Fruit fly (Drosophila melanogaster) whole organism, embryonic: ENCODE measurements around the gene CG12096.

Experiments used
- ATbp ChIP-seq: fragments of 200-800 bp; sonication (Bioruptor generic); optimal IDR thresholded peaks from 2 replicates; lab custom pipeline; 2017; ENCODE audit warnings: missing biosample characterization, mild to moderate bottlenecking, missing genetic modification characterization, missing genetic modification reagents
- Asciz ChIP-seq: fragments of 200-800 bp; sonication (Bioruptor generic); optimal IDR thresholded peaks from 2 replicates; lab custom pipeline; 2017; ENCODE audit warnings: missing biosample characterization, mild to moderate bottlenecking, missing genetic modification characterization, missing genetic modification reagents
- Atf-2 ChIP-seq: fragments of 200-800 bp; sonication (Bioruptor generic); optimal IDR thresholded peaks from 2 replicates; lab custom pipeline; 2016; ENCODE audit warnings: missing biosample characterization, missing genetic modification characterization
- Bteb2 ChIP-seq: fragments of 200-800 bp; sonication (Bioruptor generic); optimal IDR thresholded peaks from 2 replicates; lab custom pipeline; 2016; ENCODE audit warnings: missing biosample characterization, missing genetic modification characterization
- C15 ChIP-seq: fragments of 200-800 bp; sonication (Bioruptor generic); IDR thresholded peaks from 3 replicates; pipeline ENCODE4 v1.3.6; 2022; ENCODE audit warnings: missing biosample characterization, missing genetic modification characterization
- CG12219 ChIP-seq: fragments of 200-800 bp; sonication (Bioruptor generic); optimal IDR thresholded peaks from 3 replicates; lab custom pipeline; 2018; ENCODE audit warnings: missing biosample characterization, mild to moderate bottlenecking, missing genetic modification characterization
- CG1233 ChIP-seq: fragments of 200-800 bp; sonication (Bioruptor generic); optimal IDR thresholded peaks from 4 replicates; lab custom pipeline; 2018; ENCODE audit warnings: missing biosample characterization, mild to moderate bottlenecking, missing genetic modification characterization
- CG12744 ChIP-seq: fragments of 200-800 bp; sonication (Bioruptor generic); optimal IDR thresholded peaks from 2 replicates; lab custom pipeline; 2016; ENCODE audit warnings: missing biosample characterization, missing genetic modification characterization
- CG14050 ChIP-seq: fragments of 200-800 bp; sonication (Bioruptor generic); IDR thresholded peaks from 3 replicates; pipeline ENCODE4 v1.3.6; 2022; ENCODE audit warnings: missing biosample characterization, missing genetic modification characterization
- CG15011 ChIP-seq: fragments of 200-800 bp; sonication (Bioruptor generic); optimal IDR thresholded peaks from 3 replicates; lab custom pipeline; 2018; ENCODE audit warnings: missing biosample characterization, mild to moderate bottlenecking, missing genetic modification characterization
- CG15073 ChIP-seq: fragments of 200-800 bp; sonication (Bioruptor generic); optimal IDR thresholded peaks from 2 replicates; lab custom pipeline; 2016; ENCODE audit warnings: missing biosample characterization, missing genetic modification characterization
- CG17361 ChIP-seq: fragments of 200-800 bp; sonication (Bioruptor generic); IDR thresholded peaks from 3 replicates; pipeline ENCODE4 v1.3.6; 2022; ENCODE audit warnings: missing biosample characterization, missing genetic modification characterization
- CG18764 ChIP-seq: fragments of 200-800 bp; sonication (Bioruptor generic); optimal IDR thresholded peaks from 3 replicates; lab custom pipeline; 2016; ENCODE audit warnings: missing biosample characterization, missing genetic modification characterization
- CG3163 ChIP-seq: fragments of 200-800 bp; sonication (Bioruptor generic); optimal IDR thresholded peaks from 3 replicates; lab custom pipeline; 2016; ENCODE audit warnings: missing biosample characterization, missing genetic modification characterization
- CG3838 ChIP-seq: fragments of 200-800 bp; sonication (Bioruptor generic); optimal IDR thresholded peaks from 3 replicates; lab custom pipeline; 2016; ENCODE audit warnings: missing biosample characterization, missing genetic modification characterization
- CG4328 ChIP-seq: fragments of 200-800 bp; sonication (Bioruptor generic); optimal IDR thresholded peaks from 3 replicates; lab custom pipeline; 2017; ENCODE audit warnings: missing biosample characterization, missing genetic modification reagents, missing genetic modification characterization
- CG43689 ChIP-seq: fragments of 200-800 bp; sonication (Bioruptor generic); IDR thresholded peaks from 2 replicates; pipeline ENCODE4 v1.3.6; 2022; ENCODE audit warnings: missing biosample characterization, missing genetic modification characterization
- CG9797 ChIP-seq: fragments of 200-800 bp; sonication (Bioruptor generic); optimal IDR thresholded peaks from 3 replicates; lab custom pipeline; 2018; ENCODE audit warnings: missing biosample characterization, mild to moderate bottlenecking, missing genetic modification characterization
- CG9876 ChIP-seq: fragments of 200-800 bp; sonication (Bioruptor generic); optimal IDR thresholded peaks from 2 replicates; lab custom pipeline; 2016; ENCODE audit warnings: missing biosample characterization, missing genetic modification characterization
- CHES-1-like ChIP-seq: fragments of 200-800 bp; sonication (Bioruptor generic); optimal IDR thresholded peaks from 2 replicates; lab custom pipeline; 2016; ENCODE audit warnings: missing biosample characterization, missing genetic modification characterization
- CrebB ChIP-seq: fragments of 200-800 bp; sonication (Bioruptor generic); optimal IDR thresholded peaks from 3 replicates; lab custom pipeline; 2018; ENCODE audit warnings: missing biosample characterization, mild to moderate bottlenecking, missing genetic modification characterization
- D19A ChIP-seq: fragments of 200-800 bp; optimal IDR thresholded peaks from 3 replicates; lab custom pipeline; 2019; ENCODE audit warnings: missing biosample characterization, mild to moderate bottlenecking, missing genetic modification characterization, moderate library complexity
- Deaf1 ChIP-seq: fragments of 200-800 bp; optimal IDR thresholded peaks from 3 replicates; lab custom pipeline; 2019; ENCODE audit warnings: missing biosample characterization, mild to moderate bottlenecking, missing genetic modification characterization, moderate library complexity
- Dip3 ChIP-seq: fragments of 200-800 bp; sonication (Bioruptor generic); optimal IDR thresholded peaks from 3 replicates; lab custom pipeline; 2016; ENCODE audit warnings: missing biosample characterization, missing genetic modification characterization
- Drgx ChIP-seq: fragments of 200-800 bp; sonication (Bioruptor generic); IDR thresholded peaks from 2 replicates; pipeline ENCODE4 v1.3.6; 2022; ENCODE audit warnings: missing biosample characterization, missing genetic modification characterization
- Fer1 ChIP-seq: fragments of 200-800 bp; sonication (Bioruptor generic); optimal IDR thresholded peaks from 2 replicates; lab custom pipeline; 2017; ENCODE audit warnings: missing biosample characterization, mild to moderate bottlenecking, missing genetic modification characterization
- Max ChIP-seq: fragments of 200-800 bp; sonication (Bioruptor generic); optimal IDR thresholded peaks from 2 replicates; lab custom pipeline; 2016; ENCODE audit warnings: missing biosample characterization, mild to moderate bottlenecking, missing genetic modification characterization
- Oli ChIP-seq: fragments of 200-800 bp; sonication (Bioruptor generic); optimal IDR thresholded peaks from 2 replicates; lab custom pipeline; 2018; ENCODE audit warnings: missing biosample characterization, mild to moderate bottlenecking, missing genetic modification characterization, moderate library complexity
- Rfx ChIP-seq: fragments of 200-800 bp; sonication (Bioruptor generic); IDR thresholded peaks from 2 replicates; pipeline ENCODE4 v1.3.6; 2022; ENCODE audit warnings: missing biosample characterization, missing genetic modification characterization
- Six4 ChIP-seq: fragments of 200-800 bp; sonication (Bioruptor generic); optimal IDR thresholded peaks from 2 replicates; lab custom pipeline; 2016; ENCODE audit warnings: missing biosample characterization, missing genetic modification characterization
- Sox100B ChIP-seq: fragments of 200-800 bp; sonication (Bioruptor generic); optimal IDR thresholded peaks from 3 replicates; lab custom pipeline; 2018; ENCODE audit warnings: missing biosample characterization, mild to moderate bottlenecking, missing genetic modification characterization
- al ChIP-seq: fragments of 200-800 bp; sonication (Bioruptor generic); IDR thresholded peaks from 2 replicates; pipeline ENCODE4 v1.3.6; 2022; ENCODE audit warnings: missing biosample characterization, missing genetic modification characterization
- da ChIP-seq: fragments of 200-800 bp; sonication (Bioruptor generic); optimal IDR thresholded peaks from 2 replicates; lab custom pipeline; 2016; ENCODE audit warnings: missing biosample characterization, missing genetic modification characterization
- dmrt99B ChIP-seq: fragments of 200-800 bp; sonication (Bioruptor generic); optimal IDR thresholded peaks from 2 replicates; lab custom pipeline; 2018; ENCODE audit warnings: missing biosample characterization, mild to moderate bottlenecking, missing genetic modification characterization, moderate library complexity
- dpn ChIP-seq, 2 experiments: fragments of 200-800 bp; sonication (Bioruptor generic); optimal IDR thresholded peaks; 3 replicates each; lab custom pipeline; 2016; ENCODE audit warnings: missing biosample characterization in 2 of 2, missing genetic modification characterization in 2 of 2
- ewg ChIP-seq: fragments of 200-800 bp; sonication (Bioruptor generic); optimal IDR thresholded peaks from 3 replicates; lab custom pipeline; 2017; ENCODE audit warnings: mild to moderate bottlenecking, missing biosample characterization, missing genetic modification reagents, missing genetic modification characterization
- fd3F ChIP-seq: fragments of 200-800 bp; sonication (Bioruptor generic); optimal IDR thresholded peaks from 2 replicates; lab custom pipeline; 2018; ENCODE audit warnings: missing biosample characterization, mild to moderate bottlenecking, missing genetic modification characterization, moderate library complexity
- gcm2 ChIP-seq: fragments of 200-800 bp; sonication (Bioruptor generic); optimal IDR thresholded peaks from 2 replicates; lab custom pipeline; 2016; ENCODE audit warnings: missing biosample characterization, missing genetic modification characterization
- grau ChIP-seq: fragments of 200-800 bp; optimal IDR thresholded peaks from 3 replicates; lab custom pipeline; 2019; ENCODE audit warnings: missing biosample characterization, mild to moderate bottlenecking, missing genetic modification characterization, moderate library complexity
- kah ChIP-seq: fragments of 200-800 bp; sonication (Bioruptor generic); optimal IDR thresholded peaks from 2 replicates; lab custom pipeline; 2018; ENCODE audit warnings: missing biosample characterization, mild to moderate bottlenecking, missing genetic modification characterization
- kni ChIP-seq: fragments of 200-800 bp; sonication (Bioruptor generic); optimal IDR thresholded peaks from 3 replicates; lab custom pipeline; 2017; ENCODE audit warnings: mild to moderate bottlenecking, missing biosample characterization, missing genetic modification reagents, missing genetic modification characterization
- pb ChIP-seq: fragments of 200-800 bp; sonication (Bioruptor generic); optimal IDR thresholded peaks from 3 replicates; lab custom pipeline; 2016; ENCODE audit warnings: missing biosample characterization, missing genetic modification characterization
- row ChIP-seq: fragments of 200-800 bp; sonication (Bioruptor generic); IDR thresholded peaks from 3 replicates; pipeline ENCODE4 v1.3.6; 2022; ENCODE audit warnings: missing biosample characterization, missing genetic modification characterization
- schlank ChIP-seq: fragments of 200-800 bp; sonication (Bioruptor generic); optimal IDR thresholded peaks from 2 replicates; lab custom pipeline; 2018; ENCODE audit warnings: missing biosample characterization, mild to moderate bottlenecking, missing genetic modification characterization
- scrt ChIP-seq: fragments of 200-800 bp; sonication (Bioruptor generic); optimal IDR thresholded peaks from 2 replicates; lab custom pipeline; 2018; ENCODE audit warnings: missing biosample characterization, mild to moderate bottlenecking, missing genetic modification characterization, moderate library complexity
- sd ChIP-seq: fragments of 200-800 bp; sonication (Bioruptor generic); optimal IDR thresholded peaks from 3 replicates; lab custom pipeline; 2018; ENCODE audit warnings: missing biosample characterization, mild to moderate bottlenecking, missing genetic modification characterization, moderate library complexity
- seq ChIP-seq: fragments of 200-800 bp; sonication (Bioruptor generic); IDR thresholded peaks from 2 replicates; pipeline ENCODE4 v1.3.6; 2022; ENCODE audit warnings: missing biosample characterization, missing genetic modification characterization
- sim ChIP-seq: fragments of 200-800 bp; sonication (Bioruptor generic); IDR thresholded peaks from 2 replicates; pipeline ENCODE4 v1.3.6; 2022; ENCODE audit warnings: missing biosample characterization, missing genetic modification characterization
- sna ChIP-seq: fragments of 200-800 bp; sonication (Bioruptor generic); IDR thresholded peaks from 2 replicates; pipeline ENCODE4 v1.3.6; 2022; ENCODE audit warnings: missing biosample characterization, missing genetic modification characterization; ENCODE audit not compliant: partially characterized antibody
- sob ChIP-seq: fragments of 200-800 bp; sonication (Bioruptor generic); IDR thresholded peaks from 2 replicates; pipeline ENCODE4 v1.3.6; 2022; ENCODE audit warnings: missing biosample characterization, missing genetic modification characterization
- tap ChIP-seq: fragments of 200-800 bp; optimal IDR thresholded peaks from 3 replicates; lab custom pipeline; 2019; ENCODE audit warnings: missing biosample characterization, mild to moderate bottlenecking, missing genetic modification characterization, moderate library complexity

CG12096 gene

dm6 chrX:13135702-13136101 is 23.7 kb upstream of the CG12096 start (continued):
- TF ChIP-seq CrebB (tag; lab: Kevin White, UChicago) (no peak), CHES-1-like (GFP tag; lab: Kevin White, UChicago) (peak; percentile 13), sd (tag; lab: Kevin White, UChicago) (no peak), seq (GFP tag; lab: Robert Waterston, UW) (0 out of 2 replicates have a peak, but pooled peaks have one; percentile 33), dmrt99B (tag; lab: Kevin White, UChicago) (peak; percentile 84), CG18764 (GFP tag; lab: Kevin White, UChicago) (peak; percentile 12), Max (GFP tag; lab: Kevin White, UChicago) (peak; percentile 11), kah (GFP tag; lab: Kevin White, UChicago) (peak; percentile 46), CG12219 (GFP tag; lab: Kevin White, UChicago) (peak; percentile 65), CG12744 (peak; percentile 17), CG15011 (GFP tag; lab: Kevin White, UChicago) (peak; percentile 20), al (no peak), CG9797 (GFP tag; lab: Kevin White, UChicago) (no peak), sob (peak; percentile 54; the same call in 1 of the 2 replicates), Drgx (GFP tag; lab: Robert Waterston, UW) (peak; percentile 75), dpn (GFP tag; optimal IDR thresholded peaks at IDR 0.05; lab: Kevin White, UChicago) (peak; percentile 47 to 63), scrt (GFP tag; lab: Kevin White, UChicago) (no peak), fd3F (GFP tag; lab: Kevin White, UChicago) (no peak), gcm2 (GFP tag; lab: Kevin White, UChicago) (peak; percentile 19), CG17361 (GFP tag; lab: Robert Waterston, UW) (peak; percentile 64), Oli (tag; lab: Kevin White, UChicago) (peak; percentile 70), CG3838 (GFP tag; lab: Kevin White, UChicago) (no peak), CG9876 (GFP tag; lab: Kevin White, UChicago) (no peak), sna (GFP tag; lab: Robert Waterston, UW) (no peak), Sox100B (GFP tag; lab: Kevin White, UChicago) (peak; percentile 57), grau (peak; percentile 51), pb (GFP tag; lab: Kevin White, UChicago) (peak; percentile 24), Fer1 (GFP tag; lab: Kevin White, UChicago) (peak; percentile 27), tap (tag; lab: Kevin White, UChicago) (peak; percentile 42), row (GFP tag; lab: Robert Waterston, UW) (peak; percentile 60), CG15073 (GFP tag; lab: Kevin White, UChicago) (no peak), sim (GFP tag; lab: Robert Waterston, UW) (peak; percentile 40; the same call in 1 of the 2 replicates), Bteb2 (GFP tag; lab: Kevin White, UChicago) (no peak), ewg (GFP tag; lab: Kevin White, UChicago) (peak; percentile 34), D19A (tag; lab: Kevin White, UChicago) (peak; percentile 28), Deaf1 (tag; lab: Kevin White, UChicago) (no peak), schlank (tag; lab: Kevin White, UChicago) (no peak), Dip3 (peak; percentile 42), da (GFP tag; lab: Kevin White, UChicago) (no peak), Asciz (GFP tag; lab: Kevin White, UChicago) (peak; percentile 77), CG3163 (GFP tag; lab: Kevin White, UChicago) (peak; percentile 21), Atf-2 (GFP tag; lab: Kevin White, UChicago) (peak; percentile 39), CG14050 (GFP tag; lab: Robert Waterston, UW) (peak; percentile 55; the same call in 1 of the 3 replicates), C15 (no peak), CG4328 (GFP tag; lab: Kevin White, UChicago) (no peak), CG43689 (GFP tag; lab: Robert Waterston, UW) (peak; percentile 54; the same call in 1 of the 2 replicates), Rfx (GFP tag; lab: Robert Waterston, UW) (peak; percentile 41; the same call in 1 of the 2 replicates), Six4 (GFP tag; lab: Kevin White, UChicago) (peak; percentile 26), ATbp (GFP tag; lab: Kevin White, UChicago) (peak; percentile 59), CG1233 (peak; percentile 18), kni (GFP tag; lab: Kevin White, UChicago) (no peak)
